Worm (Caenorhabditis elegans) whole organism, L2 larva: ENCODE data around the gene T23G4.127.

Source experiments
- ceh-82 ChIP-seq: fragments of 150-350 bp; optimal IDR thresholded peaks from 2 replicates; lab custom pipeline; 2014; ENCODE audit warnings: missing biosample characterization, missing genetic modification characterization
- elt-1 ChIP-seq: fragments of 150-350 bp; optimal IDR thresholded peaks from 2 replicates; lab custom pipeline; 2014; ENCODE audit warnings: missing biosample characterization, missing genetic modification characterization
- nhr-11 ChIP-seq: fragments of 150-350 bp; optimal IDR thresholded peaks from 2 replicates; lab custom pipeline; 2014; ENCODE audit warnings: missing biosample characterization, missing genetic modification characterization
- skn-1 ChIP-seq: sonication (generic microtip); optimal IDR thresholded peaks from 2 replicates; lab custom pipeline; 2017; ENCODE audit warnings: missing biosample characterization, missing genetic modification characterization
- unc-55 ChIP-seq: fragments of 150-350 bp; sonication (generic microtip); optimal IDR thresholded peaks from 3 replicates; lab custom pipeline; 2014; ENCODE audit warnings: missing biosample characterization, missing genetic modification reagents, missing genetic modification characterization

DNA sequence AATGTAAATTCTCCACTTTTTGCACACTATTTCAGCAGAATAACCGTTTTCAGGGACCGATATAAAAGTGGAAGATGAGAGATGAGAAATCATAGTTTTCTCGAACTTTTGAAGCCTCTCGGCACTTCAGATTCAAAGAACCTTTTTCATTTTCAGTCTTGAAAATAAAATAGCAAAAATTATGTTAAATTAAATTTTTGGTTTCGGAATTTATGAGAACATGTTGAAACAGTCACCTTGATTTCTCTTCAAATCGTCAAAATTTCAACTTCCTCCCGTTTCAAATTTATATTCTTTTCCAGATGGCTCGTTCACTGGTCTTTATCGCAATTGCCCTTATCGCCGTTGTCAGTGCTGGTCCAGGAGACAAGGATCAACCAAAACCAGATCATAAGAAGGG, 19.9 kb downstream of the T23G4.127 start, which contains the start of gene srlf-26:
- TF ChIP-seq ceh-82 (no peak), nhr-11 (tag; lab: Kevin White, UChicago) (no peak), elt-1 (no peak), unc-55 (no peak), skn-1 (tag; lab: Kevin White, UChicago) (no peak)
